Worm (Caenorhabditis elegans) whole organism, mixed stage, embryonic: Measurements from ENCODE around the gene sir-2.1.

Experiments
- ces-1 ChIP-seq: fragments of 150-350 bp; optimal IDR thresholded peaks from 2 replicates; lab custom pipeline; 2014; ENCODE audit warnings: missing biosample characterization, missing genetic modification reagents, missing genetic modification characterization
- elt-3 ChIP-seq: fragments of 150-350 bp; optimal IDR thresholded peaks from 2 replicates; lab custom pipeline; 2014; ENCODE audit warnings: missing biosample characterization, missing genetic modification characterization
- mep-1 ChIP-seq: fragments of 150-350 bp; optimal IDR thresholded peaks from 2 replicates; lab custom pipeline; 2017; ENCODE audit warnings: missing biosample characterization, missing genetic modification reagents, missing genetic modification characterization, inconsistent platforms
- nhr-237 ChIP-seq: fragments of 150-350 bp; optimal IDR thresholded peaks from 2 replicates; lab custom pipeline; 2014; ENCODE audit warnings: missing biosample characterization, missing genetic modification characterization
- pha-4 ChIP-seq: fragments of 150-350 bp; optimal IDR thresholded peaks from 2 replicates; lab custom pipeline; 2018; ENCODE audit warnings: missing biosample characterization, missing genetic modification reagents, missing genetic modification characterization
- snpc-4 ChIP-seq: fragments of 150-350 bp; optimal IDR thresholded peaks from 2 replicates; lab custom pipeline; 2014; ENCODE audit warnings: missing biosample characterization, missing genetic modification characterization
- unc-62 ChIP-seq: fragments of 150-350 bp; optimal IDR thresholded peaks from 2 replicates; lab custom pipeline; 2014; ENCODE audit warnings: missing biosample characterization, missing genetic modification reagents, missing genetic modification characterization

DNA sequence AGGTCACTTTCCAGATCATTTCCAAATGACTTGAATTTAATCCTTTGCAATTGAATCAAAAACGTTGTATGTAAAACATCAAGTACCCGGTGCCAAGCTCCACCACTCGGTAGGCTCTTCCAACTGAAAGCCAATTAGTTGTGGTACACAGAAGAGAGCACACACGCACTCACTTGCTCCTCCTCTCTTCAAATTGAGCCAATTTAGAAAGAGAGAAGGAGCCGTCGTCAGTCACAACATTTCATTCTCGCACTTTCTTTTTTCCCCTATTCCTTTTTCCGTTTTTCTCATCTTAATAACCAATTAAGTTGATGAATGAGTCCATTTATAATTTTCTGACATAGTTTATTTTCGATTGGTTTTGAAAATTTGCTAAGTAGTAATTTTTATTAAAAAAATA is 32.2 kb upstream of the sir-2.1 start:
- peak; percentile 73 for TF ChIP-seq ces-1 (GFP tag; lab: Kevin White, UChicago)
- TF ChIP-seq unc-62 (GFP tag; lab: Kevin White, UChicago), result no peak
- no peak for TF ChIP-seq mep-1 (tag; lab: Kevin White, UChicago)
- TF ChIP-seq pha-4, result no peak
- TF ChIP-seq nhr-237, result no peak
- TF ChIP-seq elt-3 (tag; lab: Kevin White, UChicago), result no peak
- no peak for TF ChIP-seq snpc-4
